Fruit fly (Drosophila melanogaster) whole organism, embryonic: ENCODE results near the gene CG43273.

Experiments
- Abd-B ChIP-seq: fragments of 200-800 bp; sonication (Bioruptor generic); optimal IDR thresholded peaks from 2 replicates; lab custom pipeline; 2018; ENCODE audit warnings: missing biosample characterization, mild to moderate bottlenecking, missing genetic modification characterization, moderate library complexity
- Awh ChIP-seq: fragments of 200-800 bp; sonication (Bioruptor generic); IDR thresholded peaks from 2 replicates; pipeline ENCODE4, ENCODE4 v1.3.6; 2022; ENCODE audit warnings: missing biosample characterization, missing genetic modification characterization
- CG1024 ChIP-seq: fragments of 200-800 bp; sonication (Bioruptor generic); IDR thresholded peaks from 2 replicates; pipeline ENCODE4 v1.3.6; 2022; ENCODE audit warnings: missing biosample characterization, missing genetic modification characterization
- CG10274 ChIP-seq: fragments of 200-800 bp; sonication (Bioruptor generic); optimal IDR thresholded peaks from 3 replicates; lab custom pipeline; 2017; ENCODE audit warnings: missing biosample characterization, mild to moderate bottlenecking, missing genetic modification characterization
- CG10462 ChIP-seq: fragments of 200-800 bp; sonication (Bioruptor generic); optimal IDR thresholded peaks from 2 replicates; lab custom pipeline; 2016; ENCODE audit warnings: missing biosample characterization, missing genetic modification characterization
- CG15696 ChIP-seq: fragments of 200-800 bp; sonication (Bioruptor generic); optimal IDR thresholded peaks from 2 replicates; lab custom pipeline; 2019; ENCODE audit warnings: missing biosample characterization, mild to moderate bottlenecking, missing genetic modification characterization, moderate library complexity
- CG1603 ChIP-seq: fragments of 200-800 bp; sonication (Bioruptor generic); optimal IDR thresholded peaks from 2 replicates; lab custom pipeline; 2019; ENCODE audit warnings: missing biosample characterization, mild to moderate bottlenecking, missing genetic modification characterization, moderate library complexity
- CG16815 ChIP-seq: fragments of 200-800 bp; sonication (Bioruptor generic); optimal IDR thresholded peaks from 3 replicates; lab custom pipeline; 2017; ENCODE audit warnings: missing biosample characterization, mild to moderate bottlenecking, missing genetic modification characterization
- CG17328 ChIP-seq: fragments of 200-800 bp; sonication (Bioruptor generic); IDR thresholded peaks from 2 replicates; pipeline ENCODE4 v1.3.6; 2022; ENCODE audit warnings: missing biosample characterization, missing genetic modification characterization
- CG17359 ChIP-seq: fragments of 200-800 bp; sonication (Bioruptor generic); optimal IDR thresholded peaks from 3 replicates; lab custom pipeline; 2018; ENCODE audit warnings: missing biosample characterization, mild to moderate bottlenecking, missing genetic modification characterization, moderate library complexity
- CG2202 ChIP-seq: fragments of 200-800 bp; sonication (Bioruptor generic); optimal IDR thresholded peaks from 2 replicates; lab custom pipeline; 2018; ENCODE audit warnings: missing biosample characterization, mild to moderate bottlenecking, missing genetic modification characterization
- CG2875 ChIP-seq: fragments of 200-800 bp; sonication (Bioruptor generic); optimal IDR thresholded peaks from 2 replicates; lab custom pipeline; 2017; ENCODE audit warnings: missing biosample characterization, mild to moderate bottlenecking, missing genetic modification characterization, missing genetic modification reagents
- CG30020 ChIP-seq: fragments of 200-800 bp; optimal IDR thresholded peaks from 2 replicates; lab custom pipeline; 2019; ENCODE audit warnings: missing biosample characterization, mild to moderate bottlenecking, missing genetic modification characterization, moderate library complexity
- CG3281 ChIP-seq: fragments of 200-800 bp; sonication (Bioruptor generic); optimal IDR thresholded peaks from 3 replicates; lab custom pipeline; 2017; ENCODE audit warnings: missing biosample characterization, mild to moderate bottlenecking, missing genetic modification characterization
- CG3407 ChIP-seq: fragments of 200-800 bp; sonication (Bioruptor generic); optimal IDR thresholded peaks from 2 replicates; lab custom pipeline; 2018; ENCODE audit warnings: missing biosample characterization, mild to moderate bottlenecking, missing genetic modification characterization
- CG3847 ChIP-seq: fragments of 200-800 bp; sonication (Bioruptor generic); IDR thresholded peaks from 2 replicates; pipeline ENCODE4 v1.3.6; 2022; ENCODE audit warnings: missing biosample characterization, missing genetic modification characterization
- CG4707 ChIP-seq: fragments of 200-800 bp; sonication (Bioruptor generic); optimal IDR thresholded peaks from 2 replicates; lab custom pipeline; 2018; ENCODE audit warnings: missing biosample characterization, mild to moderate bottlenecking, missing genetic modification characterization, moderate library complexity
- CG4854 ChIP-seq: fragments of 200-800 bp; sonication (Bioruptor generic); optimal IDR thresholded peaks from 2 replicates; lab custom pipeline; 2016; ENCODE audit warnings: missing biosample characterization, missing genetic modification characterization, inconsistent platforms
- CG6854 ChIP-seq: fragments of 200-800 bp; sonication (Bioruptor generic); optimal IDR thresholded peaks from 3 replicates; lab custom pipeline; 2017; ENCODE audit warnings: missing biosample characterization, mild to moderate bottlenecking, missing genetic modification characterization
- CG8290 ChIP-seq, 3 experiments: fragments of 200-800 bp; sonication (Bioruptor generic); optimal IDR thresholded peaks; 2 replicates each; lab custom pipeline; 2016 to 2019; ENCODE audit warnings: missing biosample characterization in 3 of 3, missing genetic modification characterization in 3 of 3, mild to moderate bottlenecking in 2 of 3, moderate library complexity in 1 of 3
- Dad ChIP-seq: fragments of 200-800 bp; sonication (Bioruptor generic); optimal IDR thresholded peaks from 3 replicates; lab custom pipeline; 2016; ENCODE audit warnings: missing biosample characterization, missing genetic modification characterization
- ERR ChIP-seq: fragments of 200-800 bp; sonication (Bioruptor generic); optimal IDR thresholded peaks from 2 replicates; lab custom pipeline; 2016; ENCODE audit warnings: missing biosample characterization, missing genetic modification characterization
- Elba2 ChIP-seq: fragments of 200-800 bp; sonication (Bioruptor generic); optimal IDR thresholded peaks from 3 replicates; lab custom pipeline; 2016; ENCODE audit warnings: missing biosample characterization, missing genetic modification characterization
- Gug ChIP-seq: fragments of 200-800 bp; sonication (Bioruptor generic); IDR thresholded peaks from 4 replicates; pipeline ENCODE4 v1.3.6; 2022; ENCODE audit warnings: missing biosample characterization, missing genetic modification characterization
- Hey ChIP-seq: fragments of 200-800 bp; sonication (Bioruptor generic); optimal IDR thresholded peaks from 3 replicates; lab custom pipeline; 2018; ENCODE audit warnings: missing biosample characterization, mild to moderate bottlenecking, missing genetic modification characterization
- HmgD ChIP-seq: fragments of 200-800 bp; sonication (Bioruptor generic); optimal IDR thresholded peaks from 3 replicates; lab custom pipeline; 2016; ENCODE audit warnings: missing biosample characterization, missing genetic modification characterization
- Med ChIP-seq: fragments of 200-800 bp; sonication (Bioruptor generic); peaks from one replicate; lab custom pipeline; 2016; ENCODE audit warnings: missing biosample characterization, missing genetic modification characterization, mild to moderate bottlenecking, inconsistent platforms, moderate library complexity
- Neu2 ChIP-seq: fragments of 200-800 bp; sonication (Bioruptor generic); optimal IDR thresholded peaks from 3 replicates; lab custom pipeline; 2016; ENCODE audit warnings: missing biosample characterization, missing genetic modification characterization, borderline replicate concordance
- Scr ChIP-seq: fragments of 200-800 bp; sonication (Bioruptor generic); IDR thresholded peaks from 2 replicates; pipeline ENCODE4 v1.3.6; 2022; ENCODE audit warnings: missing biosample characterization, missing genetic modification characterization; ENCODE audit not compliant: partially characterized antibody
- dan ChIP-seq: fragments of 200-800 bp; sonication (Bioruptor generic); IDR thresholded peaks from 2 replicates; pipeline ENCODE4 v1.3.6; 2022; ENCODE audit warnings: missing biosample characterization, missing genetic modification characterization
- exex ChIP-seq: fragments of 200-800 bp; sonication (Bioruptor generic); optimal IDR thresholded peaks from 4 replicates; lab custom pipeline; 2018; ENCODE audit warnings: missing biosample characterization, mild to moderate bottlenecking, missing genetic modification characterization, moderate library complexity
- gcm2 ChIP-seq: fragments of 200-800 bp; sonication (Bioruptor generic); optimal IDR thresholded peaks from 2 replicates; lab custom pipeline; 2016; ENCODE audit warnings: missing biosample characterization, missing genetic modification characterization
- gsb ChIP-seq: fragments of 200-800 bp; sonication (Bioruptor generic); IDR thresholded peaks from 2 replicates; pipeline ENCODE4 v1.3.6; 2022; ENCODE audit warnings: missing biosample characterization, missing genetic modification characterization
- gt ChIP-seq: fragments of 200-800 bp; sonication (Bioruptor generic); IDR thresholded peaks from 2 replicates; pipeline ENCODE4 v1.3.6; 2022; ENCODE audit warnings: missing biosample characterization, missing genetic modification characterization
- jing ChIP-seq: fragments of 200-800 bp; sonication (Bioruptor generic); optimal IDR thresholded peaks from 2 replicates; lab custom pipeline; 2018; ENCODE audit warnings: missing biosample characterization, mild to moderate bottlenecking, missing genetic modification characterization
- kah ChIP-seq: fragments of 200-800 bp; sonication (Bioruptor generic); optimal IDR thresholded peaks from 2 replicates; lab custom pipeline; 2018; ENCODE audit warnings: missing biosample characterization, mild to moderate bottlenecking, missing genetic modification characterization
- lmd ChIP-seq: fragments of 200-800 bp; sonication (Bioruptor generic); IDR thresholded peaks from 2 replicates; pipeline ENCODE4 v1.3.6; 2022; ENCODE audit warnings: missing biosample characterization, missing genetic modification characterization
- lola ChIP-seq, 3 experiments: fragments of >200 bp in 2 of 3; fragments of 200-800 bp in 1 of 3; sonication (Bioruptor generic) in 1 of 3; optimal IDR thresholded peaks; 2 replicates each; lab custom pipeline; 2017 to 2019; ENCODE audit warnings: missing biosample characterization in 3 of 3, missing genetic modification characterization in 3 of 3, mild to moderate bottlenecking in 1 of 3, moderate library complexity in 1 of 3
- lov ChIP-seq, 2 experiments: fragments of 200-800 bp in 1 of 2; fragments of >200 bp in 1 of 2; sonication (Bioruptor generic) in 1 of 2; IDR thresholded peaks in 1 of 2; optimal IDR thresholded peaks in 1 of 2; 2 replicates in 1 of 2; 3 replicates in 1 of 2; pipeline versions ENCODE4 v1.3.6 to Lab custom; 2017 to 2022; ENCODE audit warnings: missing biosample characterization in 1 of 2, missing genetic modification characterization in 1 of 2
- salm ChIP-seq: fragments of 200-800 bp; sonication (Bioruptor generic); optimal IDR thresholded peaks from 2 replicates; lab custom pipeline; 2018; ENCODE audit warnings: missing biosample characterization, mild to moderate bottlenecking, missing genetic modification characterization
- sens-2 ChIP-seq: fragments of 200-800 bp; sonication (Bioruptor generic); IDR thresholded peaks from 2 replicates; pipeline ENCODE4 v1.3.6; 2022; ENCODE audit warnings: missing biosample characterization, missing genetic modification characterization
- sim ChIP-seq: fragments of 200-800 bp; sonication (Bioruptor generic); IDR thresholded peaks from 2 replicates; pipeline ENCODE4 v1.3.6; 2022; ENCODE audit warnings: missing biosample characterization, missing genetic modification characterization
- slp2 ChIP-seq: fragments of 200-800 bp; sonication (Bioruptor generic); optimal IDR thresholded peaks from 2 replicates; lab custom pipeline; 2016; ENCODE audit warnings: missing biosample characterization, missing genetic modification characterization
- sob ChIP-seq: fragments of 200-800 bp; sonication (Bioruptor generic); IDR thresholded peaks from 2 replicates; pipeline ENCODE4 v1.3.6; 2022; ENCODE audit warnings: missing biosample characterization, missing genetic modification characterization
- sqz ChIP-seq: fragments of 200-800 bp; sonication (Bioruptor generic); optimal IDR thresholded peaks from 3 replicates; lab custom pipeline; 2018; ENCODE audit warnings: missing biosample characterization, mild to moderate bottlenecking, missing genetic modification characterization
- trem ChIP-seq: fragments of 200-800 bp; optimal IDR thresholded peaks from 3 replicates; lab custom pipeline; 2019; ENCODE audit warnings: missing biosample characterization, mild to moderate bottlenecking, missing genetic modification characterization, moderate library complexity
- unpg ChIP-seq: fragments of 200-800 bp; sonication (Bioruptor generic); optimal IDR thresholded peaks from 3 replicates; lab custom pipeline; 2018; ENCODE audit warnings: missing biosample characterization, mild to moderate bottlenecking, missing genetic modification characterization, moderate library complexity
- vvl ChIP-seq: fragments of 200-800 bp; sonication (Bioruptor generic); IDR thresholded peaks from 2 replicates; pipeline ENCODE4 v1.3.6; 2022; ENCODE audit warnings: missing biosample characterization, missing genetic modification characterization
- zen2 ChIP-seq: fragments of 200-800 bp; sonication (Bioruptor generic); IDR thresholded peaks from 3 replicates; pipeline ENCODE4 v1.3.6; 2022; ENCODE audit warnings: missing biosample characterization, missing genetic modification characterization; ENCODE audit not compliant: partially characterized antibody
- zfh2 ChIP-seq: fragments of 200-800 bp; sonication (Bioruptor generic); optimal IDR thresholded peaks from 2 replicates; lab custom pipeline; 2016; ENCODE audit warnings: missing biosample characterization, missing genetic modification characterization

Gene CG43273

DNA sequence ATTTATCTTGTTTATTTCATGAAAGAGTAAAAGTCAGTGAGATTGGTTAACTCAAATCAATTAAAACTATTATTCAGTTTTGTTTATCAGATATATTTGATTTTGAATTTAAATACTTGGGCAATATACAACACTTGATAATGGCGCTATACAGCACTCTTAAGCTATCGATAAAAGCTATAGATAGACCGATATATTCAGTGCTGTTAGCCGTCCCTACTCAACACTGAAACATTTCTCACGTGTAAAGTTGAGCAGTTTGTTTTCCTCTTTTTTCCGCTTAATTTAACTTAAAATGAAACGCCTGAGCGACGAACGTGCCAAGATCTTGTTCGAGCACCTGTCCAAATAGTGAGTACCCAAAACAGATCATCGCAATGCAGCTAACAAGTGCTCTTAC lies 20.3 kb downstream of the CG43273 start, which contains the start of gene CG7006 (continued):
- TF ChIP-seq Med (GFP tag; lab: Kevin White, UChicago) (peak; percentile 96), CG1603 (tag; lab: Kevin White, UChicago) (peak; percentile 86), kah (GFP tag; lab: Kevin White, UChicago) (no peak), CG30020 (tag; lab: Kevin White, UChicago) (no peak), CG10462 (GFP tag; lab: Kevin White, UChicago) (no peak), lmd (GFP tag; lab: Robert Waterston, UW) (peak; percentile 68; the same call in 1 of the 2 replicates), CG3407 (GFP tag; lab: Kevin White, UChicago) (no peak), CG17359 (peak; percentile 48), slp2 (GFP tag; lab: Kevin White, UChicago) (peak; percentile 60), unpg (GFP tag; lab: Kevin White, UChicago) (no peak), sim (GFP tag; lab: Robert Waterston, UW) (no peak), gsb (GFP tag; lab: Robert Waterston, UW) (no peak; the same call in 1 of the 2 replicates), sqz (GFP tag; lab: Kevin White, UChicago) (no peak), Awh (no peak), zen2 (GFP tag; lab: Robert Waterston, UW) (no peak; the same call in 2 of the 3 replicates), gt (GFP tag; lab: Robert Waterston, UW) (no peak; the same call in 1 of the 2 replicates), CG2875 (no peak), lola (GFP tag; optimal IDR thresholded peaks at IDR 0.05; lab: Kevin White, UChicago) (no peak), sob (GFP tag; lab: Robert Waterston, UW) (peak; percentile 95), CG15696 (no peak), Hey (tag; lab: Kevin White, UChicago) (no peak), sens-2 (GFP tag; lab: Robert Waterston, UW) (no peak), CG16815 (peak; percentile 62), HmgD (GFP tag; lab: Kevin White, UChicago) (peak; percentile 76), Gug (GFP tag; lab: Robert Waterston, UW) (no peak; the same call in 2 of the 4 replicates), gcm2 (peak; percentile 22), vvl (GFP tag; lab: Robert Waterston, UW) (peak; percentile 88), Elba2 (GFP tag; lab: Kevin White, UChicago) (peak; percentile 10), Dad (GFP tag; lab: Kevin White, UChicago) (peak; percentile 87), ERR (GFP tag; lab: Kevin White, UChicago) (peak; percentile 81), dan (no peak), CG17328 (peak; percentile 14; the same call in 1 of the 2 replicates), exex (tag; lab: Kevin White, UChicago) (no peak), Abd-B (GFP tag; lab: Kevin White, UChicago) (peak; percentile 27), CG8290 (GFP tag; optimal IDR thresholded peaks at IDR 0.05; lab: Kevin White, UChicago) (peak; percentile 70), CG8290 (tag; optimal IDR thresholded peaks at IDR 0.05; lab: Kevin White, UChicago) (no peak), CG3281 (GFP tag; lab: Kevin White, UChicago) (no peak), CG2202 (tag; lab: Kevin White, UChicago) (no peak), CG1024 (GFP tag; lab: Robert Waterston, UW) (no peak), lov (optimal IDR thresholded peaks at IDR 0.05; lab: Kevin White, UChicago) (no peak), lov (GFP tag; IDR thresholded peaks at IDR 0.05; lab: Robert Waterston, UW) (no peak), CG4854 (GFP tag; lab: Kevin White, UChicago) (peak; percentile 65), CG6854 (GFP tag; lab: Kevin White, UChicago) (no peak), CG4707 (GFP tag; lab: Kevin White, UChicago) (no peak), salm (tag; lab: Kevin White, UChicago) (no peak), CG3847 (GFP tag; lab: Robert Waterston, UW) (peak; percentile 96), jing (GFP tag; lab: Kevin White, UChicago) (no peak), CG10274 (GFP tag; lab: Kevin White, UChicago) (no peak), trem (tag; lab: Kevin White, UChicago) (peak; percentile 74), zfh2 (GFP tag; lab: Kevin White, UChicago) (peak; percentile 91), Neu2 (GFP tag; lab: Kevin White, UChicago) (no peak), Scr (GFP tag; lab: Robert Waterston, UW) (peak; percentile 75)
